Worm (Caenorhabditis elegans): ENCODE data around the gene Y53G8AL.1.

ce11 chrIII:3191729-3192128 lies 41.2 kb upstream of the Y53G8AL.1 start:
- TF ChIP-seq mbf-1 (tag; optimal IDR thresholded peaks at IDR 0.05), result no peak
- no peak for TF ChIP-seq skn-1 (tag; optimal IDR thresholded peaks at IDR 0.05)
- TF ChIP-seq snpc-4 (tag; optimal IDR thresholded peaks at IDR 0.05), result no peak
- no peak for TF ChIP-seq sma-9 (GFP tag; optimal IDR thresholded peaks at IDR 0.05)
- no peak for TF ChIP-seq sma-9 (tag; optimal IDR thresholded peaks at IDR 0.05)
- TF ChIP-seq nhr-11 (tag; optimal IDR thresholded peaks at IDR 0.05), result no peak
- TF ChIP-seq mdl-1 (tag; optimal IDR thresholded peaks at IDR 0.05), result no peak
- no peak for TF ChIP-seq ztf-4 (tag; optimal IDR thresholded peaks at IDR 0.05)

All from whole organism, L2 larva.